Worm (Caenorhabditis elegans) whole organism, L4/young adult: ENCODE results near the gene spp-11.

Source experiments
- W03F9.2 ChIP-seq: fragments of 150-350 bp; optimal IDR thresholded peaks from 2 replicates; lab custom pipeline; 2014; ENCODE audit warnings: missing biosample characterization, missing genetic modification characterization
- him-1 ChIP-seq: sonication (generic microtip); optimal IDR thresholded peaks from 2 replicates; lab custom pipeline; 2016; ENCODE audit warnings: missing genotype, missing genetic modification reagents, missing genetic modification characterization, missing compliant biosample characterization

DNA sequence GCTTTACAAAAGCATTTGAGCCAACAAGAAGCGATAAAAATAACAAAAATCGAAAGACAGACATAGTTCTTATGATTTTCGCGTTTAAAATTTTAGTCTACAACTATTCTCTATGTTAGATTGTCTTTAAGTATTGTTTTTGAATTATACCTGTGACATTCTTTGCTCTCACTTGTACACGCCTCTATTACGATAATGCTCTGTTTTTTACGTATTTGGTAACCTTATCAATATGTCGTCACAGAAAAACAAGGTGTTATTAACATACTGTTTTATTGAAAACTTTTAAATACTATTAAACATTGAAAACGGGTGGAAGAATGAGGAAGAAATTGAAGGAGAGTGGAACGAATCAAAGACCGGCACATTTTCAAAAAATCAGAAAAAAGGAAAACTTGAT, at the start of gene spp-11:
- TF ChIP-seq W03F9.2 (tag; lab: Kevin White, UChicago) = no peak
- TF ChIP-seq him-1 (tag; lab: Kevin White, UChicago) = no peak
